Fruit fly (Drosophila melanogaster): ENCODE results near the gene AOX2.
A peak's percentile ranks its signal among the peaks of the same experiment; 100 is the strongest.

Gene AOX2

dm6 chr3R:15508631-15509030 is 33.6 kb downstream of the AOX2 start, which contains the start of gene CG44014:
Gene CG44014 (minus strand): TSS chr3R:15508886.
- TF ChIP-seq exex (tag; optimal IDR thresholded peaks at IDR 0.05) (peak; percentile 35), CG10267 (tag; optimal IDR thresholded peaks at IDR 0.05) (no peak), corto (GFP tag; optimal IDR thresholded peaks at IDR 0.05) (no peak)

DNA sequence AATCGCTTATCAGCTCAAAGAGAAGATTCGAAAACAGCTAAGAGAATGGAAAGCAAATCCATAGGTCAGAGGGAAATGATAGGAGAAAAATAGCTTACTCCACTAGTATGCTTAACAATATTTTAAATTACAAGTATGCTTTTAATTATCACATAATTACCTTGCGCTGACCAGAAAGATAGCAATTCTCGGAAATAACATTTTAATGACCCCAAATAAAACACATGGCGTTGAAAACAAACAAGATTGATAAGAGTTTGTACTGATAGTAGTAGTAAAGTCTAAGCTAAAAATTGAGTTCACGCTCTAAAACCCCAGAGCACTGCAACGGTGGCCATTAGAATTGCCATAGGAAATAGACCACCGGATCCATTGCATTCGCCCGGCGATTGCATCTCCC is 34.5 kb downstream of the AOX2 start:
- peak; percentile 44 for TF ChIP-seq exex (tag; optimal IDR thresholded peaks at IDR 0.05)
- TF ChIP-seq Opbp (GFP tag; IDR thresholded peaks at IDR 0.05; ENCODE audit: partially characterized antibody), result no peak

- TF ChIP-seq CG11695 (GFP tag; IDR thresholded peaks at IDR 0.05) (no peak), CG2202 (tag; optimal IDR thresholded peaks at IDR 0.05) (no peak)
These were observed 47.9 kb downstream of the AOX2 start, which contains the start of gene maca for dm6 chr3R:15494302-15494701. Gene maca (plus strand): TSS chr3R:15494602.

dm6 chr3R:15493211-15493610 is 49.0 kb downstream of the AOX2 start:
- TF ChIP-seq Spps (tag; optimal IDR thresholded peaks at IDR 0.05) (no peak), Bgb (GFP tag; IDR thresholded peaks at IDR 0.05; ENCODE audit: partially characterized antibody) (peak; percentile 69), HmgZ (tag; optimal IDR thresholded peaks at IDR 0.05) (peak; percentile 2), CG3995 (GFP tag; optimal IDR thresholded peaks at IDR 0.05) (no peak), CG12219 (GFP tag; optimal IDR thresholded peaks at IDR 0.05) (no peak), fru (optimal IDR thresholded peaks at IDR 0.05) (no peak), jing (GFP tag; optimal IDR thresholded peaks at IDR 0.05) (no peak), eyg (GFP tag; optimal IDR thresholded peaks at IDR 0.05) (no peak), phol (tag; optimal IDR thresholded peaks at IDR 0.05) (peak; percentile 7), CG6854 (GFP tag; optimal IDR thresholded peaks at IDR 0.05) (no peak), stc (GFP tag; IDR thresholded peaks at IDR 0.05) (no peak), CG30020 (tag; optimal IDR thresholded peaks at IDR 0.05) (no peak), CTCF (GFP tag; optimal IDR thresholded peaks at IDR 0.05) (peak; percentile 95), NfI (GFP tag; optimal IDR thresholded peaks at IDR 0.05) (peak; percentile 13), CG7786 (GFP tag; optimal IDR thresholded peaks at IDR 0.05) (no peak), Hey (tag; optimal IDR thresholded peaks at IDR 0.05) (no peak), Hr3 (GFP tag; optimal IDR thresholded peaks at IDR 0.05) (peak; percentile 22), Dip2 (GFP tag; IDR thresholded peaks at IDR 0.05) (peak; percentile 91), Opbp (GFP tag; IDR thresholded peaks at IDR 0.05; ENCODE audit: partially characterized antibody) (peak; percentile 36; the same call in 1 of the 3 replicates), bowl (GFP tag; IDR thresholded peaks at IDR 0.05) (no peak), ranshi (GFP tag; IDR thresholded peaks at IDR 0.05) (no peak), YL-1 (GFP tag; optimal IDR thresholded peaks at IDR 0.05) (no peak), gsb (GFP tag; IDR thresholded peaks at IDR 0.05) (no peak), lab (GFP tag; optimal IDR thresholded peaks at IDR 0.05) (no peak), CG4360 (GFP tag; IDR thresholded peaks at IDR 0.05) (no peak), nmo (GFP tag; optimal IDR thresholded peaks at IDR 0.05) (peak; percentile 9), CG8290 (GFP tag; optimal IDR thresholded peaks at IDR 0.05) (no peak), CG8290 (tag; optimal IDR thresholded peaks at IDR 0.05) (no peak), pita (GFP tag; optimal IDR thresholded peaks at IDR 0.05) (peak; percentile 11), CG14710 (tag; optimal IDR thresholded peaks at IDR 0.05) (peak; percentile 11), hbn (GFP tag; IDR thresholded peaks at IDR 0.05; ENCODE audit: partially characterized antibody) (no peak), zen (tag; optimal IDR thresholded peaks at IDR 0.05) (peak; percentile 16), CG10979 (tag; optimal IDR thresholded peaks at IDR 0.05) (no peak), CG4730 (GFP tag; IDR thresholded peaks at IDR 0.05) (no peak), Dad (GFP tag; optimal IDR thresholded peaks at IDR 0.05) (no peak), az2 (GFP tag; optimal IDR thresholded peaks at IDR 0.05) (peak; percentile 18), ci (GFP tag; IDR thresholded peaks at IDR 0.05) (peak; percentile 45; the same call in 1 of the 3 replicates), hb (GFP tag; IDR thresholded peaks at IDR 0.05; ENCODE audit: partially characterized antibody) (no peak), Sox100B (GFP tag; optimal IDR thresholded peaks at IDR 0.05) (no peak), Abd-B (GFP tag; optimal IDR thresholded peaks at IDR 0.05) (peak; percentile 32), bbx (GFP tag; IDR thresholded peaks at IDR 0.05; ENCODE audit: partially characterized antibody) (0 out of 2 replicates have a peak, but pooled peaks have one; percentile 15)

Data from whole organism, embryonic.